Fruit fly (Drosophila melanogaster): ENCODE results near the gene Sf3b5.

Gene Sf3b5

DNA sequence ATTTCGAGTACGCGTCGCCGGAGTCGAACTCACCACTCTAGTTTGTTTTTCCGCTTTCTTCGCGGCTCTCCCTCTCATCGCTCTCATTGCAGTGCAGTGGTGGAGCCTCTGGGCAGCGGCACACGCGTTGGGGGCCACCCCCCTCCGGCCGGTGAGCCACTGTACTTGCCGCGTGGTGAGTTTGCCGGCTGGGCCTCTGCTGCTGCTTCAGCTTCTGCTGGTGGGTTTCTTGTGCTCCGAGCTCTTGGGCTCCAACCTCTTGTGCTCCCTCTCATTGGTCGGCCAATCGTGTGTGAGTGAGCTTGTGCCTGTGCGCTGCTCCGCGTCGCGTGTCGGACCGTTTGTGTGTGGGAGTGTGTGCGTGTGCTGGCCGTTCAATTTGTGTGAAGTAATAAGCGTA lies 37.9 kb upstream of the Sf3b5 start (continued):
- TF ChIP-seq tll (GFP tag; optimal IDR thresholded peaks at IDR 0.05) (no peak), Antp (GFP tag; optimal IDR thresholded peaks at IDR 0.05) (peak; percentile 87), CG11398 (GFP tag; optimal IDR thresholded peaks at IDR 0.05) (peak; percentile 32), CG13424 (tag; optimal IDR thresholded peaks at IDR 0.05) (peak; percentile 3), ATbp (GFP tag; optimal IDR thresholded peaks at IDR 0.05) (no peak), CG10431 (GFP tag; optimal IDR thresholded peaks at IDR 0.05) (no peak), CG1832 (GFP tag; optimal IDR thresholded peaks at IDR 0.05) (no peak), CG17802 (tag; optimal IDR thresholded peaks at IDR 0.05) (no peak), CG14860 (GFP tag; IDR thresholded peaks at IDR 0.05; ENCODE audit: partially characterized antibody) (no peak), Sry-β (GFP tag; optimal IDR thresholded peaks at IDR 0.05) (no peak), CG8359 (GFP tag; optimal IDR thresholded peaks at IDR 0.05; ENCODE audit: borderline replicate concordance) (no peak), CG17829 (tag; optimal IDR thresholded peaks at IDR 0.05) (peak; percentile 61), eyg (GFP tag; optimal IDR thresholded peaks at IDR 0.05) (peak; percentile 46), CG10147 (GFP tag; optimal IDR thresholded peaks at IDR 0.05) (peak; percentile 21), HLH4C (GFP tag; IDR thresholded peaks at IDR 0.05; ENCODE audit: partially characterized antibody) (no peak), CG1602 (GFP tag; optimal IDR thresholded peaks at IDR 0.05) (peak; percentile 7), CG34224 (GFP tag; IDR thresholded peaks at IDR 0.05; ENCODE audit: partially characterized antibody) (no peak), ro (GFP tag; IDR thresholded peaks at IDR 0.05) (no peak), NK7.1 (GFP tag; optimal IDR thresholded peaks at IDR 0.05) (peak; percentile 39), CG12769 (tag; optimal IDR thresholded peaks at IDR 0.05) (peak; percentile 91), CG7372 (GFP tag; IDR thresholded peaks at IDR 0.05) (no peak), CG2199 (GFP tag; IDR thresholded peaks at IDR 0.05) (no peak), CG8944 (GFP tag; optimal IDR thresholded peaks at IDR 0.05) (peak; percentile 10), chinmo (GFP tag; IDR thresholded peaks at IDR 0.05; ENCODE audit: partially characterized antibody) (no peak), CoRest (tag; optimal IDR thresholded peaks at IDR 0.05) (no peak), Trl (optimal IDR thresholded peaks at IDR 0.05) (peak; percentile 88 to 94), Trl (GFP tag; optimal IDR thresholded peaks at IDR 0.05) (peak; percentile 84), chm (GFP tag; IDR thresholded peaks at IDR 0.05) (no peak), CG6854 (GFP tag; optimal IDR thresholded peaks at IDR 0.05) (peak; percentile 71), CG9727 (GFP tag; optimal IDR thresholded peaks at IDR 0.05) (peak; percentile 30), pfk (GFP tag; optimal IDR thresholded peaks at IDR 0.05) (peak; percentile 53), Ravus (GFP tag; IDR thresholded peaks at IDR 0.05) (no peak), pita (GFP tag; optimal IDR thresholded peaks at IDR 0.05) (no peak), Blimp-1 (GFP tag; optimal IDR thresholded peaks at IDR 0.05) (peak; percentile 76), CG9876 (GFP tag; optimal IDR thresholded peaks at IDR 0.05) (no peak), MBD-R2 (GFP tag; IDR thresholded peaks at IDR 0.05) (no peak), Oli (tag; optimal IDR thresholded peaks at IDR 0.05) (no peak), CrebB (tag; optimal IDR thresholded peaks at IDR 0.05) (peak; percentile 74), dmrt11E (tag; optimal IDR thresholded peaks at IDR 0.05) (no peak), CG4282 (GFP tag; optimal IDR thresholded peaks at IDR 0.05) (peak; percentile 62), nau (GFP tag; optimal IDR thresholded peaks at IDR 0.05) (peak; percentile 62), unc-4 (GFP tag; IDR thresholded peaks at IDR 0.05; ENCODE audit: partially characterized antibody) (no peak), CG30020 (tag; optimal IDR thresholded peaks at IDR 0.05) (no peak), CG11085 (GFP tag; IDR thresholded peaks at IDR 0.05) (no peak), yki (optimal IDR thresholded peaks at IDR 0.05) (peak; percentile 65), bowl (GFP tag; IDR thresholded peaks at IDR 0.05) (no peak), so (GFP tag; IDR thresholded peaks at IDR 0.05) (no peak), crc (GFP tag; optimal IDR thresholded peaks at IDR 0.05) (no peak), CG42726 (GFP tag; IDR thresholded peaks at IDR 0.05; ENCODE audit: partially characterized antibody) (no peak), CG12391 (tag; optimal IDR thresholded peaks at IDR 0.05) (peak; percentile 50), Deaf1 (tag; optimal IDR thresholded peaks at IDR 0.05) (peak; percentile 52)

Measured in whole organism, embryonic.